Worm (Caenorhabditis elegans) whole organism, L1 larva: ENCODE results near the gene F29A7.3.

Experiments
- C34B4.2 ChIP-seq: sonication (generic microtip); optimal IDR thresholded peaks from 2 replicates; lab custom pipeline; 2017; ENCODE audit warnings: mild to moderate bottlenecking, missing genetic modification characterization, missing compliant biosample characterization
- Y116A8C.19 ChIP-seq: sonication (generic microtip); optimal IDR thresholded peaks from 2 replicates; lab custom pipeline; 2016; ENCODE audit warnings: missing compliant biosample characterization, missing genetic modification characterization, borderline replicate concordance
- alr-1 ChIP-seq: fragments of 200-800 bp; sonication (Bioruptor generic); optimal IDR thresholded peaks from 2 replicates; lab custom pipeline; 2018; ENCODE audit warnings: borderline replicate concordance, mild to moderate bottlenecking, missing genetic modification characterization, missing compliant biosample characterization
- aly-2 ChIP-seq: fragments of 150-350 bp; optimal IDR thresholded peaks from 2 replicates; lab custom pipeline; 2014; ENCODE audit warnings: missing biosample characterization, missing genetic modification characterization
- ceh-63 ChIP-seq: fragments of 200-800 bp; sonication (Bioruptor generic); optimal IDR thresholded peaks from 2 replicates; lab custom pipeline; 2018; ENCODE audit warnings: mild to moderate bottlenecking, missing genetic modification characterization, missing compliant biosample characterization
- ceh-8 ChIP-seq: fragments of 200-800 bp; sonication (Bioruptor generic); optimal IDR thresholded peaks from 2 replicates; lab custom pipeline; 2018; ENCODE audit warnings: mild to moderate bottlenecking, missing genetic modification characterization, moderate library complexity, missing compliant biosample characterization
- ceh-82 ChIP-seq, 3 experiments: fragments of 150-350 bp in 1 of 3; sonication (generic microtip) in 2 of 3; optimal IDR thresholded peaks; 2 replicates each; lab custom pipeline; 2014 to 2017; ENCODE audit warnings: missing biosample characterization in 3 of 3, missing genetic modification characterization in 3 of 3
- dpl-1 ChIP-seq, 3 experiments: fragments of 150-350 bp in 2 of 3; sonication (generic microtip) in 1 of 3; optimal IDR thresholded peaks; 2 replicates each; lab custom pipeline; 2014 to 2017; ENCODE audit warnings: missing biosample characterization in 3 of 3, missing genetic modification characterization in 3 of 3, missing genetic modification reagents in 3 of 3
- efl-1 ChIP-seq, 4 experiments: fragments of 150-350 bp; optimal IDR thresholded peaks in 3 of 4; peaks in 1 of 4; 1 replicate in 1 of 4; 2 replicates in 3 of 4; lab custom pipeline; 2014; ENCODE audit warnings: missing biosample characterization in 2 of 4, missing genetic modification characterization in 2 of 4, missing genetic modification reagents in 2 of 4
- egl-13 ChIP-seq: sonication (generic microtip); optimal IDR thresholded peaks from 2 replicates; lab custom pipeline; 2016; ENCODE audit warnings: missing genotype, missing genetic modification reagents, missing genetic modification characterization, missing compliant biosample characterization
- egl-27 ChIP-seq, 2 experiments: fragments of 150-350 bp in 1 of 2; sonication (generic microtip); optimal IDR thresholded peaks; 3 replicates each; lab custom pipeline; 2017 to 2018; ENCODE audit warnings: missing biosample characterization in 2 of 2, missing genetic modification characterization in 2 of 2, missing genetic modification reagents in 2 of 2
- elt-3 ChIP-seq, 6 experiments: fragments of 150-350 bp in 1 of 6; sonication (generic microtip); optimal IDR thresholded peaks; 2 replicates each; lab custom pipeline; 2017 to 2018; ENCODE audit warnings: missing biosample characterization in 6 of 6, missing genetic modification characterization in 6 of 6, inconsistent platforms in 1 of 6
- fkh-10 ChIP-seq: sonication (generic microtip); optimal IDR thresholded peaks from 2 replicates; lab custom pipeline; 2017; ENCODE audit warnings: missing biosample characterization, missing genetic modification reagents, missing genetic modification characterization
- hpl-2 ChIP-seq: fragments of 150-350 bp; optimal IDR thresholded peaks from 2 replicates; lab custom pipeline; 2014; ENCODE audit warnings: missing biosample characterization, missing genetic modification reagents, missing genetic modification characterization
- irx-1 ChIP-seq: sonication (generic microtip); optimal IDR thresholded peaks from 2 replicates; lab custom pipeline; 2016; ENCODE audit warnings: missing genetic modification characterization, missing compliant biosample characterization
- jun-1 ChIP-seq: fragments of 150-350 bp; optimal IDR thresholded peaks from 2 replicates; lab custom pipeline; 2014; ENCODE audit warnings: missing biosample characterization, missing genetic modification reagents, missing genetic modification characterization
- lin-13 ChIP-seq: fragments of 150-350 bp; optimal IDR thresholded peaks from 2 replicates; lab custom pipeline; 2014; ENCODE audit warnings: missing biosample characterization, missing genetic modification reagents, missing genetic modification characterization
- lin-14 ChIP-seq: fragments of 200-800 bp; sonication (Bioruptor generic); optimal IDR thresholded peaks from 2 replicates; lab custom pipeline; 2018; ENCODE audit warnings: mild to moderate bottlenecking, missing genetic modification characterization, moderate library complexity, missing compliant biosample characterization
- lin-15B ChIP-seq: fragments of 150-350 bp; sonication (generic microtip); optimal IDR thresholded peaks from 3 replicates; lab custom pipeline; 2014; ENCODE audit warnings: missing biosample characterization, missing genetic modification characterization
- lin-35 ChIP-seq, 2 experiments: fragments of 150-350 bp; optimal IDR thresholded peaks; 2 replicates each; lab custom pipeline; 2014; ENCODE audit warnings: missing biosample characterization in 2 of 2, missing genetic modification characterization in 2 of 2, missing genetic modification reagents in 2 of 2
- lsy-2 ChIP-seq, 2 experiments: fragments of 150-350 bp; optimal IDR thresholded peaks; 2 replicates each; lab custom pipeline; 2014; ENCODE audit warnings: missing biosample characterization in 2 of 2, missing genetic modification characterization in 2 of 2
- mab-9 ChIP-seq: fragments of 200-800 bp; sonication (Bioruptor generic); IDR thresholded peaks from 2 replicates; pipeline ENCODE4 v1.3.6; 2022; ENCODE audit warnings: missing genetic modification reagents, missing genetic modification characterization, missing compliant biosample characterization
- mef-2 ChIP-seq: fragments of 150-350 bp; optimal IDR thresholded peaks from 2 replicates; lab custom pipeline; 2014; ENCODE audit warnings: missing biosample characterization, missing genetic modification characterization
- nhr-19 ChIP-seq: fragments of 200-800 bp; sonication (Bioruptor generic); conservative IDR thresholded peaks from 2 replicates; pipeline ENCODE4 v1.3.6; 2022; ENCODE audit warnings: missing genetic modification characterization, missing compliant biosample characterization
- nhr-20 ChIP-seq: sonication (generic microtip); optimal IDR thresholded peaks from 2 replicates; lab custom pipeline; 2016; ENCODE audit warnings: mild to moderate bottlenecking, missing genetic modification characterization, missing compliant biosample characterization
- nhr-237 ChIP-seq: fragments of 150-350 bp; optimal IDR thresholded peaks from 2 replicates; lab custom pipeline; 2014; ENCODE audit warnings: missing biosample characterization, missing genetic modification characterization
- nhr-28 ChIP-seq: fragments of 150-350 bp; optimal IDR thresholded peaks from 2 replicates; lab custom pipeline; 2014; ENCODE audit warnings: missing biosample characterization, missing genetic modification characterization
- nhr-47 ChIP-seq: sonication (generic microtip); optimal IDR thresholded peaks from 2 replicates; lab custom pipeline; 2016; ENCODE audit warnings: mild to moderate bottlenecking, missing genetic modification characterization, moderate library complexity, missing compliant biosample characterization
- nhr-76 ChIP-seq: sonication (generic microtip); optimal IDR thresholded peaks from 2 replicates; lab custom pipeline; 2017; ENCODE audit warnings: missing biosample characterization, missing genetic modification characterization
- nhr-77 ChIP-seq: fragments of 150-350 bp; optimal IDR thresholded peaks from 2 replicates; lab custom pipeline; 2014; ENCODE audit warnings: missing biosample characterization, missing genetic modification characterization
- nhr-84 ChIP-seq: sonication (generic microtip); optimal IDR thresholded peaks from 2 replicates; lab custom pipeline; 2017; ENCODE audit warnings: missing biosample characterization, missing genetic modification characterization
- nhr-85 ChIP-seq: sonication (generic microtip); peaks from one replicate; lab custom pipeline; 2016; ENCODE audit warnings: missing genetic modification characterization, inconsistent platforms, missing compliant biosample characterization
- nhr-90 ChIP-seq: sonication (generic microtip); optimal IDR thresholded peaks from 2 replicates; lab custom pipeline; 2016; ENCODE audit warnings: mild to moderate bottlenecking, missing genetic modification characterization, missing compliant biosample characterization; ENCODE audit not compliant: poor library complexity
- pag-3 ChIP-seq: sonication (generic microtip); optimal IDR thresholded peaks from 2 replicates; lab custom pipeline; 2017; ENCODE audit warnings: missing genetic modification characterization, mild to moderate bottlenecking, missing compliant biosample characterization, antibody characterized with exemption, borderline replicate concordance; ENCODE audit not compliant: insufficient read depth
- pax-3 ChIP-seq: fragments of 200-800 bp; sonication (Bioruptor generic); optimal IDR thresholded peaks from 2 replicates; lab custom pipeline; 2018; ENCODE audit warnings: mild to moderate bottlenecking, missing genetic modification characterization, moderate library complexity, missing compliant biosample characterization
- sptf-1 ChIP-seq: fragments of 150-350 bp; optimal IDR thresholded peaks from 2 replicates; lab custom pipeline; 2014; ENCODE audit warnings: missing biosample characterization, missing genetic modification characterization
- swsn-7 ChIP-seq: sonication (generic microtip); optimal IDR thresholded peaks from 2 replicates; lab custom pipeline; 2016; ENCODE audit warnings: missing genetic modification characterization, missing compliant biosample characterization
- unc-130 ChIP-seq: fragments of 150-350 bp; optimal IDR thresholded peaks from 2 replicates; lab custom pipeline; 2017; ENCODE audit warnings: missing biosample characterization, missing genetic modification characterization, inconsistent platforms
- unc-62 ChIP-seq: fragments of 150-350 bp; optimal IDR thresholded peaks from 2 replicates; lab custom pipeline; 2014; ENCODE audit warnings: missing biosample characterization, missing genetic modification reagents, missing genetic modification characterization
- unc-98 ChIP-seq: fragments of 200-800 bp; sonication (Bioruptor generic); IDR thresholded peaks from 2 replicates; pipeline ENCODE4 v1.3.6; 2022; ENCODE audit warnings: missing genetic modification characterization, missing compliant biosample characterization
- zag-1 ChIP-seq: fragments of 150-350 bp; optimal IDR thresholded peaks from 2 replicates; lab custom pipeline; 2014; ENCODE audit warnings: missing biosample characterization, missing genetic modification characterization
- zip-4 ChIP-seq: fragments of 200-800 bp; sonication (Bioruptor generic); optimal IDR thresholded peaks from 2 replicates; lab custom pipeline; 2018; ENCODE audit warnings: mild to moderate bottlenecking, missing genetic modification characterization, moderate library complexity, missing compliant biosample characterization
- ztf-11 ChIP-seq, 2 experiments: sonication (generic microtip); optimal IDR thresholded peaks; 2 replicates each; lab custom pipeline; 2016 to 2017; ENCODE audit warnings: missing genetic modification characterization in 2 of 2, missing biosample characterization in 1 of 2, missing compliant biosample characterization in 1 of 2
- ztf-4 ChIP-seq: fragments of 150-350 bp; optimal IDR thresholded peaks from 2 replicates; lab custom pipeline; 2014; ENCODE audit warnings: missing biosample characterization, missing genetic modification characterization

The F29A7.3 gene

ce11 chrII:2780804-2781203 lies 27.7 kb downstream of the F29A7.3 start:
- TF ChIP-seq pag-3 (tag; lab: Kevin White, UChicago) (no peak), nhr-19 (GFP tag; lab: Robert Waterston, UW) (no peak), elt-3 (tag; optimal IDR thresholded peaks at IDR 0.05; lab: Kevin White, UChicago) (no peak)
- TF ChIP-seq, all 84 proteins: peak for 0

ce11 chrII:2781355-2781754 lies 28.3 kb downstream of the F29A7.3 start, which contains the start of gene F08D12.2:
Gene F08D12.2, plus strand, starts transcription at chrII:2781655.
- TF ChIP-seq unc-62 (GFP tag; lab: Kevin White, UChicago) = no peak
- TF ChIP-seq sptf-1 (tag; lab: Kevin White, UChicago) = no peak
- no peak for TF ChIP-seq aly-2
- no peak for TF ChIP-seq nhr-47
- TF ChIP-seq swsn-7 = no peak
- no peak for TF ChIP-seq nhr-20 (tag; lab: Kevin White, UChicago)
- no peak for TF ChIP-seq C34B4.2 (tag; lab: Kevin White, UChicago)
- no peak for TF ChIP-seq egl-13 (tag; lab: Kevin White, UChicago)
- TF ChIP-seq pax-3 = no peak
- no peak for TF ChIP-seq lin-13 (GFP tag; lab: Kevin White, UChicago)
- no peak for TF ChIP-seq ceh-63
- no peak for TF ChIP-seq Y116A8C.19 (tag; lab: Kevin White, UChicago)
- no peak for TF ChIP-seq nhr-28 (tag; lab: Kevin White, UChicago)
- TF ChIP-seq nhr-84 (tag; lab: Kevin White, UChicago) = no peak

ce11 chrII:2783380-2783779 lies 30.3 kb downstream of the F29A7.3 start:
- TF ChIP-seq lin-13 (GFP tag; lab: Kevin White, UChicago) = no peak
- TF ChIP-seq hpl-2 (GFP tag; lab: Kevin White, UChicago) = no peak
- TF ChIP-seq fkh-10 (GFP tag; lab: Kevin White, UChicago) = no peak
- no peak for TF ChIP-seq irx-1
- no peak for TF ChIP-seq nhr-85 (tag; lab: Kevin White, UChicago)
- no peak for TF ChIP-seq mef-2
- no peak for TF ChIP-seq zag-1

ce11 chrII:2785787-2786186 lies 32.7 kb downstream of the F29A7.3 start:
- no peak for TF ChIP-seq efl-1 (optimal IDR thresholded peaks at IDR 0.05; lab: Kevin White, UChicago)
- TF ChIP-seq efl-1 (GFP tag; optimal IDR thresholded peaks at IDR 0.05 in 1 of 2; lab: Kevin White, UChicago) = peak in 1 of 2 experiments; percentile 49
- TF ChIP-seq nhr-76 (tag; lab: Kevin White, UChicago) = no peak
- TF ChIP-seq, all 84 proteins: peak for 1

ce11 chrII:2787031-2787512 lies 34.0 kb downstream of the F29A7.3 start, which contains the start of the genes F08D12.12 and srpa-72:
Gene F08D12.12, minus strand, starts transcription at chrII:2787081.
Gene srpa-72, plus strand, starts transcription at chrII:2787481.
- TF ChIP-seq zag-1 (no peak), alr-1 (tag; lab: Kevin White, UChicago) (no peak), nhr-237 (tag; lab: Kevin White, UChicago) (no peak), mef-2 (no peak), jun-1 (no peak), ceh-82 (tag; optimal IDR thresholded peaks at IDR 0.05; lab: Kevin White, UChicago) (peak in 2 of 3 experiments; percentile 27 to 41), lsy-2 (tag; optimal IDR thresholded peaks at IDR 0.05; lab: Kevin White, UChicago) (peak; percentile 36 to 63), zip-4 (GFP tag; lab: Kevin White, UChicago) (no peak), nhr-77 (no peak), unc-130 (peak; percentile 64), fkh-10 (GFP tag; lab: Kevin White, UChicago) (no peak), ztf-4 (tag; lab: Kevin White, UChicago) (no peak), lin-15B (tag; lab: Kevin White, UChicago) (peak; percentile 15), lin-35 (GFP tag; optimal IDR thresholded peaks at IDR 0.05; lab: Kevin White, UChicago) (peak; percentile 29 to 61), ztf-11 (tag; optimal IDR thresholded peaks at IDR 0.05; lab: Kevin White, UChicago) (no peak), egl-27 (tag; optimal IDR thresholded peaks at IDR 0.05; lab: Kevin White, UChicago) (no peak), ceh-8 (GFP tag; lab: Kevin White, UChicago) (no peak), lin-14 (GFP tag; lab: Kevin White, UChicago) (peak; percentile 57), nhr-90 (tag; lab: Kevin White, UChicago) (no peak), pag-3 (tag; lab: Kevin White, UChicago) (no peak), nhr-19 (GFP tag; lab: Robert Waterston, UW) (peak; percentile 23), mab-9 (GFP tag; lab: Robert Waterston, UW) (no peak), nhr-28 (tag; lab: Kevin White, UChicago) (no peak), dpl-1 (GFP tag; optimal IDR thresholded peaks at IDR 0.05; lab: Kevin White, UChicago) (peak; percentile 23 to 57 (median 57)), unc-98 (GFP tag; lab: Robert Waterston, UW) (no peak)
